Worm (Caenorhabditis elegans): Measurements from ENCODE around the gene cdk-11.1.

DNA sequence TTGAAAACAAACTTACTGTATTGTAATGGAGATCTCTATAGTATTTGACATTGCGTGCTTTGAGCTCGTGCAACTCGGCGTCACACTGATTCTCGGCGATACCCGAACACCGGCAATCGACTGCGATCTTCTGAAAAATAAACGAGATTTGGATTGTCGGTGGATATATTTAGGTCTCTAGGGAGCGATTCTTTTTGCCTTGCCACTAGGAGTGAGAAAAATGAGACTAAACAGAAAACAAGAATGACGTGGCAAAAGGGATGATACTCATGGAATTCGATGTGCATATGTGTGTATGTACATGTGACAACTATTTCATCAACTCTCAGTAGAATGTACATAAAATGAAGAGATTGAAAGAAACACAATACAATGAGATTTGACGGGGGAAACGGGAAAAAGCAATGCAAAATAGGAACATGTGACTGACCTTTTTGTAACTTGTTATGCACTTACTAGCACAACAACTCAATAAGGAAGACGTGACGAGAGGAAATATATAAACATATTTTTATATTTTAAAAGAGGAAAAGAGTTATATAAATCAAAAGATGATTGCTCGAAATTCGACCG is 15.7 kb downstream of the cdk-11.1 start:
- TF ChIP-seq elt-1 (tag; optimal IDR thresholded peaks at IDR 0.05) (no peak), lin-39 (tag; optimal IDR thresholded peaks at IDR 0.05) (no peak), lin-13 (GFP tag; optimal IDR thresholded peaks at IDR 0.05) (no peak), nhr-6 (tag; optimal IDR thresholded peaks at IDR 0.05) (no peak), unc-39 (tag; optimal IDR thresholded peaks at IDR 0.05) (no peak), fos-1 (tag; optimal IDR thresholded peaks at IDR 0.05) (no peak), nhr-21 (tag; optimal IDR thresholded peaks at IDR 0.05) (no peak), unc-62 (GFP tag; optimal IDR thresholded peaks at IDR 0.05) (no peak), lsy-2 (tag; optimal IDR thresholded peaks at IDR 0.05) (peak in 1 of 2 experiments; percentile 49), zag-1 (tag; optimal IDR thresholded peaks at IDR 0.05) (no peak), skn-1 (tag; optimal IDR thresholded peaks at IDR 0.05) (no peak)

All from whole organism, L2 larva.